Fruit fly (Drosophila melanogaster): ENCODE data around the gene CG6659.

DNA sequence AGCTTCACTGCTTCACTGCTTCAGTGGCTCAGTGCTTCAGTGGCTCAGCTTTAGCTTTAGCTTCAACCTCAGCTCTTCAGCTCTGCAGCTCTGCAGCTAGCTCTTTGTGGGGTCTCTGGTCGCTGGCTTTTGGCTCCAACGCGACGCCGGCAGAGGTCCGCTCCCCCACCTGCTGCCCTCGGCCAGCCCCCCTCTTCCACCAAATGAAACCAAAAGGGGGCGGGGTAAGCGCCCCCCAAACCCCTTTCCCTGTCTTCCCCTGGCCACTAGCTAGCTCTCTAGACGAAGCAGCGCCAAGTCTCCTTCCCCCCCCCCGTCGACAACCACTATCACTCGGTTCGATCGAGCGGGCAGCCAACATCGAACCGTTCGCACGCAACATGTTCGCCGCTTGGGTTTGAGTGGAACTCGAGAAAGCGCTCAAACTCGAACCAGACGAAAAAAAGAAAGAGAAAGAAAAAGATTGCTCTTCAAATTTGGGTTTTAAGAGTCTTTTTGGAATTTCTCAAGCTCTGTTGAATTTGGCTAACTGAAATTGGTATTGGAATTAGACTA lies 35.9 kb upstream of the CG6659 start, which contains the start of gene Cyp18a1:
- TF ChIP-seq psq (optimal IDR thresholded peaks at IDR 0.05) (no peak), pan (optimal IDR thresholded peaks at IDR 0.05) (no peak), usp (GFP tag; optimal IDR thresholded peaks at IDR 0.05) (no peak), Dll (optimal IDR thresholded peaks at IDR 0.05) (no peak)
